Fruit fly (Drosophila melanogaster): ENCODE data around the gene CG13838.

- TF ChIP-seq CTCF (optimal IDR thresholded peaks at IDR 0.05) (no peak), CG8478 (optimal IDR thresholded peaks at IDR 0.05) (no peak)
Measured at dm6 chr3R:23013482-23013881, 28.6 kb upstream of the CG13838 start.

Data from S2 (cell line).